Fruit fly (Drosophila melanogaster) whole organism, adult: ENCODE results near the gene eIF4E1.

Source experiments
- CG14711 ChIP-seq: fragments of 200-800 bp; sonication (Bioruptor generic); optimal IDR thresholded peaks from 2 replicates; lab custom pipeline; 2018; ENCODE audit warnings: missing biosample characterization, mild to moderate bottlenecking, missing genetic modification characterization, moderate library complexity
- CG1620 ChIP-seq: fragments of 200-800 bp; sonication (Bioruptor generic); optimal IDR thresholded peaks from 2 replicates; lab custom pipeline; 2016; ENCODE audit warnings: missing biosample characterization, missing genetic modification characterization
- CG7101 ChIP-seq: fragments of 200-800 bp; sonication (Bioruptor generic); optimal IDR thresholded peaks from 2 replicates; lab custom pipeline; 2018; ENCODE audit warnings: missing biosample characterization, mild to moderate bottlenecking, missing genetic modification characterization, moderate library complexity
- Hr96 ChIP-seq: fragments of 200-800 bp; sonication (Bioruptor generic); optimal IDR thresholded peaks from 2 replicates; lab custom pipeline; 2016; ENCODE audit warnings: missing biosample characterization, missing genetic modification characterization
- Mnt ChIP-seq: fragments of 200-800 bp; sonication (Bioruptor generic); optimal IDR thresholded peaks from 2 replicates; lab custom pipeline; 2016; ENCODE audit warnings: missing biosample characterization, mild to moderate bottlenecking, missing genetic modification characterization
- bab1 ChIP-seq: fragments of 200-800 bp; sonication (Bioruptor generic); optimal IDR thresholded peaks from 3 replicates; lab custom pipeline; 2019; ENCODE audit warnings: missing biosample characterization, mild to moderate bottlenecking, missing genetic modification characterization, moderate library complexity
- cnc ChIP-seq, 2 experiments: fragments of >200 bp; optimal IDR thresholded peaks; 2 replicates each; lab custom pipeline; 2017
- kay ChIP-seq: fragments of 200-800 bp; sonication (Bioruptor generic); peaks from one replicate; lab custom pipeline; 2016; ENCODE audit warnings: missing biosample characterization, missing genetic modification characterization, borderline replicate concordance
- pad ChIP-seq: fragments of 200-800 bp; sonication (Bioruptor generic); optimal IDR thresholded peaks from 3 replicates; lab custom pipeline; 2017; ENCODE audit warnings: missing biosample characterization, missing genetic modification characterization, mild to moderate bottlenecking, moderate library complexity, missing genetic modification reagents

dm6 chr3L:9360217-9360692 is 42.0 kb downstream of the eIF4E1 start, which contains the start of gene Pdxk:
- peak; percentile 49 for TF ChIP-seq CG7101 (tag; lab: Kevin White, UChicago)
- no peak for TF ChIP-seq kay (GFP tag; lab: Kevin White, UChicago)
- peak; percentile 23 for TF ChIP-seq CG14711 (tag; lab: Kevin White, UChicago)
- no peak for TF ChIP-seq Hr96
- peak; percentile 50 for TF ChIP-seq pad (GFP tag; lab: Kevin White, UChicago)
- TF ChIP-seq bab1 (GFP tag; lab: Kevin White, UChicago) = peak; percentile 39
- TF ChIP-seq Mnt (GFP tag; lab: Kevin White, UChicago) = peak; percentile 41
- peak in 1 of 2 experiments; percentile 3 for TF ChIP-seq cnc (optimal IDR thresholded peaks at IDR 0.05; lab: Kevin White, UChicago)
- TF ChIP-seq CG1620 (GFP tag; lab: Kevin White, UChicago) = no peak
